Worm (Caenorhabditis elegans) whole organism, young adult: ENCODE data around the gene twk-7.

Source experiments
- F55B11.4 ChIP-seq: sonication (generic microtip); optimal IDR thresholded peaks from 2 replicates; lab custom pipeline; 2016; ENCODE audit warnings: missing compliant biosample characterization, missing genetic modification characterization, borderline replicate concordance; ENCODE audit not compliant: insufficient read depth
- ceh-91 ChIP-seq: fragments of 200-800 bp; sonication (Bioruptor generic); IDR thresholded peaks from 2 replicates; pipeline ENCODE4 v1.3.6; 2022; ENCODE audit warnings: missing genetic modification reagents, missing genetic modification characterization, missing compliant biosample characterization
- nhr-90 ChIP-seq: sonication (generic microtip); optimal IDR thresholded peaks from 2 replicates; lab custom pipeline; 2016; ENCODE audit warnings: missing genotype, mild to moderate bottlenecking, missing genetic modification characterization, missing compliant biosample characterization
- snpc-4 ChIP-seq, 5 experiments: fragments of 150-350 bp in 1 of 5; sonication (generic microtip) in 4 of 5; optimal IDR thresholded peaks; 2 replicates each; lab custom pipeline; 2014 to 2018; ENCODE audit warnings: missing genetic modification characterization in 5 of 5, missing biosample characterization in 3 of 5, antibody characterized with exemption in 2 of 5, mild to moderate bottlenecking in 2 of 5, missing compliant biosample characterization in 2 of 5, missing genotype in 2 of 5, moderate library complexity in 2 of 5, missing genetic modification reagents in 1 of 5
- ztf-28 ChIP-seq: fragments of 200-800 bp; sonication (Bioruptor generic); IDR thresholded peaks from 2 replicates; pipeline ENCODE4 v1.3.6; 2022; ENCODE audit warnings: missing genetic modification reagents, missing genetic modification characterization, missing compliant biosample characterization

ce11 chrIII:8609683-8610082 lies 33.9 kb downstream of the twk-7 start, which contains the start of gene C06E1.9:
- TF ChIP-seq ceh-91 (GFP tag; lab: Robert Waterston, UW) (no peak), ztf-28 (GFP tag; lab: Robert Waterston, UW) (no peak), snpc-4 (GFP tag; optimal IDR thresholded peaks at IDR 0.05; lab: Kevin White, UChicago) (no peak), snpc-4 (tag; optimal IDR thresholded peaks at IDR 0.05; lab: Kevin White, UChicago) (no peak), F55B11.4 (tag; lab: Kevin White, UChicago) (no peak), nhr-90 (no peak)
